Worm (Caenorhabditis elegans) whole organism, L2 larva: ENCODE data around the gene F23F12.13.

ENCODE experiments used
- C34F6.9 ChIP-seq: fragments of 150-350 bp; optimal IDR thresholded peaks from 2 replicates; lab custom pipeline; 2014; ENCODE audit warnings: missing biosample characterization, missing genetic modification characterization
- F13H6.1 ChIP-seq: sonication (generic microtip); optimal IDR thresholded peaks from 2 replicates; lab custom pipeline; 2016; ENCODE audit warnings: missing genetic modification characterization, missing compliant biosample characterization
- Y55F3AM.14 ChIP-seq: fragments of 200-800 bp; sonication (Bioruptor generic); optimal IDR thresholded peaks from 2 replicates; lab custom pipeline; 2018; ENCODE audit warnings: mild to moderate bottlenecking, missing genetic modification characterization, missing compliant biosample characterization
- ZK546.5 ChIP-seq: sonication (generic microtip); optimal IDR thresholded peaks from 2 replicates; lab custom pipeline; 2017; ENCODE audit warnings: missing biosample characterization, missing genetic modification characterization
- alr-1 ChIP-seq: fragments of 150-350 bp; optimal IDR thresholded peaks from 2 replicates; lab custom pipeline; 2014; ENCODE audit warnings: missing biosample characterization, missing genetic modification characterization
- blmp-1 ChIP-seq: sonication (generic microtip); optimal IDR thresholded peaks from 2 replicates; lab custom pipeline; 2017; ENCODE audit warnings: missing genetic modification characterization, mild to moderate bottlenecking, missing compliant biosample characterization, antibody characterized with exemption, moderate library complexity; ENCODE audit not compliant: insufficient read depth
- ceh-82 ChIP-seq: fragments of 150-350 bp; optimal IDR thresholded peaks from 2 replicates; lab custom pipeline; 2014; ENCODE audit warnings: missing biosample characterization, missing genetic modification characterization
- crh-2 ChIP-seq: sonication (generic microtip); optimal IDR thresholded peaks from 2 replicates; lab custom pipeline; 2017; ENCODE audit warnings: missing biosample characterization, missing genetic modification characterization
- dmd-4 ChIP-seq: sonication (generic microtip); optimal IDR thresholded peaks from 2 replicates; lab custom pipeline; 2017; ENCODE audit warnings: missing biosample characterization, missing genetic modification characterization
- egl-27 ChIP-seq: sonication (generic microtip); optimal IDR thresholded peaks from 3 replicates; lab custom pipeline; 2017; ENCODE audit warnings: missing biosample characterization, missing genetic modification reagents, missing genetic modification characterization
- fos-1 ChIP-seq: fragments of 150-350 bp; optimal IDR thresholded peaks from 2 replicates; lab custom pipeline; 2014; ENCODE audit warnings: missing biosample characterization, missing genetic modification characterization
- gmeb-1 ChIP-seq: fragments of 150-350 bp; optimal IDR thresholded peaks from 2 replicates; lab custom pipeline; 2014; ENCODE audit warnings: missing biosample characterization, missing genetic modification characterization
- lin-11 ChIP-seq: fragments of 150-350 bp; sonication (generic microtip); optimal IDR thresholded peaks from 2 replicates; lab custom pipeline; 2014; ENCODE audit warnings: missing biosample characterization, missing genetic modification characterization, inconsistent platforms, mixed read lengths
- lin-13 ChIP-seq: fragments of 150-350 bp; optimal IDR thresholded peaks from 2 replicates; lab custom pipeline; 2014; ENCODE audit warnings: missing biosample characterization, missing genetic modification reagents, missing genetic modification characterization
- lin-39 ChIP-seq: fragments of 150-350 bp; optimal IDR thresholded peaks from 2 replicates; lab custom pipeline; 2014; ENCODE audit warnings: missing biosample characterization, missing genetic modification reagents, missing genetic modification characterization
- lsy-2 ChIP-seq, 2 experiments: fragments of 150-350 bp in 1 of 2; sonication (generic microtip) in 1 of 2; optimal IDR thresholded peaks; 2 replicates each; lab custom pipeline; 2014 to 2017; ENCODE audit warnings: missing biosample characterization in 2 of 2, missing genetic modification characterization in 2 of 2
- mab-5 ChIP-seq: fragments of 150-350 bp; optimal IDR thresholded peaks from 2 replicates; lab custom pipeline; 2014; ENCODE audit warnings: missing biosample characterization, missing genetic modification characterization
- nhr-10 ChIP-seq: sonication (generic microtip); optimal IDR thresholded peaks from 2 replicates; lab custom pipeline; 2017; ENCODE audit warnings: missing biosample characterization, missing genetic modification characterization
- nhr-11 ChIP-seq: fragments of 150-350 bp; optimal IDR thresholded peaks from 2 replicates; lab custom pipeline; 2014; ENCODE audit warnings: missing biosample characterization, missing genetic modification characterization
- nhr-129 ChIP-seq: fragments of 150-350 bp; optimal IDR thresholded peaks from 2 replicates; lab custom pipeline; 2014; ENCODE audit warnings: missing biosample characterization, missing genetic modification characterization
- nhr-21 ChIP-seq: fragments of 150-350 bp; optimal IDR thresholded peaks from 2 replicates; lab custom pipeline; 2014; ENCODE audit warnings: missing biosample characterization, missing genetic modification characterization
- nhr-23 ChIP-seq: fragments of 150-350 bp; optimal IDR thresholded peaks from 2 replicates; lab custom pipeline; 2014; ENCODE audit warnings: missing biosample characterization, missing genetic modification reagents, missing genetic modification characterization
- nhr-25 ChIP-seq: fragments of 150-350 bp; sonication (generic microtip); optimal IDR thresholded peaks from 3 replicates; lab custom pipeline; 2014; ENCODE audit warnings: missing biosample characterization, missing genetic modification characterization
- nhr-6 ChIP-seq: fragments of 150-350 bp; optimal IDR thresholded peaks from 2 replicates; lab custom pipeline; 2014; ENCODE audit warnings: missing biosample characterization, missing genetic modification characterization
- peb-1 ChIP-seq: fragments of 150-350 bp; optimal IDR thresholded peaks from 2 replicates; lab custom pipeline; 2014; ENCODE audit warnings: missing biosample characterization, missing genetic modification characterization
- sem-4 ChIP-seq: fragments of 150-350 bp; optimal IDR thresholded peaks from 2 replicates; lab custom pipeline; 2014; ENCODE audit warnings: missing biosample characterization, missing genetic modification reagents, missing genetic modification characterization
- skn-1 ChIP-seq: sonication (generic microtip); optimal IDR thresholded peaks from 2 replicates; lab custom pipeline; 2017; ENCODE audit warnings: missing biosample characterization, missing genetic modification characterization
- sma-3 ChIP-seq: sonication (generic microtip); optimal IDR thresholded peaks from 2 replicates; lab custom pipeline; 2016; ENCODE audit warnings: missing genetic modification reagents, missing genetic modification characterization, missing compliant biosample characterization
- sma-9 ChIP-seq, 2 experiments: fragments of 150-350 bp in 1 of 2; sonication (generic microtip) in 1 of 2; optimal IDR thresholded peaks; 2 replicates each; lab custom pipeline; 2014 to 2016; ENCODE audit warnings: missing genetic modification characterization in 2 of 2, mild to moderate bottlenecking in 1 of 2, missing biosample characterization in 1 of 2, missing compliant biosample characterization in 1 of 2, missing genetic modification reagents in 1 of 2, moderate library complexity in 1 of 2
- snpc-4 ChIP-seq: fragments of 150-350 bp; optimal IDR thresholded peaks from 2 replicates; lab custom pipeline; 2014; ENCODE audit warnings: missing biosample characterization, missing genetic modification characterization
- unc-39 ChIP-seq: fragments of 150-350 bp; optimal IDR thresholded peaks from 2 replicates; lab custom pipeline; 2014; ENCODE audit warnings: missing biosample characterization, missing genetic modification characterization
- unc-62 ChIP-seq: fragments of 150-350 bp; optimal IDR thresholded peaks from 2 replicates; lab custom pipeline; 2014; ENCODE audit warnings: missing biosample characterization, missing genetic modification reagents, missing genetic modification characterization
- zag-1 ChIP-seq: fragments of 150-350 bp; optimal IDR thresholded peaks from 2 replicates; lab custom pipeline; 2014; ENCODE audit warnings: missing biosample characterization, missing genetic modification characterization
- ztf-1 ChIP-seq: fragments of 200-800 bp; sonication (Bioruptor generic); conservative IDR thresholded peaks from 2 replicates; pipeline ENCODE4 v1.3.6; 2022; ENCODE audit warnings: missing genetic modification characterization, missing compliant biosample characterization
- ztf-4 ChIP-seq: fragments of 150-350 bp; optimal IDR thresholded peaks from 2 replicates; lab custom pipeline; 2014; ENCODE audit warnings: missing biosample characterization, missing genetic modification characterization

Gene F23F12.13

ce11 chrIII:6489493-6489892 is 6.0 kb upstream of the F23F12.13 start, which contains the start of gene rpt-3:
Gene rpt-3, plus strand, starts transcription at chrIII:6489793.
- no peak for TF ChIP-seq unc-39 (tag; lab: Kevin White, UChicago)
- TF ChIP-seq nhr-11 (tag; lab: Kevin White, UChicago), result no peak
- no peak for TF ChIP-seq ztf-4
- no peak for TF ChIP-seq nhr-6 (tag; lab: Kevin White, UChicago)
- no peak for TF ChIP-seq peb-1 (tag; lab: Kevin White, UChicago)

ce11 chrIII:6490989-6491388 is 4.5 kb upstream of the F23F12.13 start:
- TF ChIP-seq alr-1 (tag; lab: Kevin White, UChicago), result no peak
- TF ChIP-seq lin-13, result no peak
- no peak for TF ChIP-seq sma-9 (GFP tag; optimal IDR thresholded peaks at IDR 0.05; lab: Kevin White, UChicago)
- TF ChIP-seq sma-9 (tag; optimal IDR thresholded peaks at IDR 0.05; lab: Kevin White, UChicago), result no peak
- TF ChIP-seq nhr-10 (tag; lab: Kevin White, UChicago), result no peak
- TF ChIP-seq nhr-23, result no peak
- TF ChIP-seq blmp-1, result no peak
- TF ChIP-seq unc-62 (GFP tag; lab: Kevin White, UChicago), result no peak
- TF ChIP-seq lin-11 (tag; lab: Kevin White, UChicago), result no peak
- no peak for TF ChIP-seq snpc-4 (tag; lab: Kevin White, UChicago)
- TF ChIP-seq C34F6.9 (tag; lab: Kevin White, UChicago), result no peak
- TF ChIP-seq sma-3 (GFP tag; lab: Kevin White, UChicago), result no peak
- TF ChIP-seq egl-27 (tag; lab: Kevin White, UChicago), result no peak
- no peak for TF ChIP-seq ceh-82 (tag; lab: Kevin White, UChicago)
- no peak for TF ChIP-seq ztf-1 (GFP tag; lab: Robert Waterston, UW)

DNA sequence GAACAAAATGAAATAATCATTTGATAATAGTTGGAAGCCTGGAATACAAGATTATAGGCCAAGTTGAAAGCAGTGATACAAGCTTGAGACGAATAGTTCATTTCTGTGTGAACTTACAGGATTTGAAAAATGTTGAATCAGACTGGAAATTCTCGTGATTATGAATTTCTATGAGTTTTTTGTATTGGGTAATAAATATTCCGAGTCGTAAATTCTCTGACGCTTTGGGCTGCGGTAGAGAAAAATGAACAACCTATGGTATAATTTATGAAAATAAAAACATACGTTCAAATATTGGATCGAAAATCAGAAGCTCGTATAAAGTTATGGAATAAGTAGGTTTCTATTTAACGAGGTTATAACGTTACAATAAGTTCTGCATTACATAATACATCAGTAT is 2.7 kb upstream of the F23F12.13 start, which contains the start of gene srb-11:
Gene srb-11, minus strand, starts transcription at position 101 of the 400 bp plus-strand sequence.
- TF ChIP-seq alr-1 (tag; lab: Kevin White, UChicago) (no peak), nhr-11 (tag; lab: Kevin White, UChicago) (no peak), nhr-21 (no peak)

ce11 chrIII:6498176-6498575 is 2.7 kb downstream of the F23F12.13 start, which contains the start of gene sdz-15:
Gene sdz-15, plus strand, starts transcription at chrIII:6498476.
- no peak for TF ChIP-seq nhr-23
- TF ChIP-seq Y55F3AM.14, result no peak
- TF ChIP-seq zag-1 (tag; lab: Kevin White, UChicago), result no peak
- TF ChIP-seq nhr-10 (tag; lab: Kevin White, UChicago), result no peak
- TF ChIP-seq lin-39 (tag; lab: Kevin White, UChicago), result no peak
- TF ChIP-seq fos-1, result no peak
- TF ChIP-seq sma-3 (GFP tag; lab: Kevin White, UChicago), result no peak
- TF ChIP-seq sma-9 (GFP tag; optimal IDR thresholded peaks at IDR 0.05; lab: Kevin White, UChicago), result no peak
- TF ChIP-seq sma-9 (tag; optimal IDR thresholded peaks at IDR 0.05; lab: Kevin White, UChicago), result no peak
- TF ChIP-seq snpc-4 (tag; lab: Kevin White, UChicago), result no peak
- TF ChIP-seq mab-5, result no peak
- no peak for TF ChIP-seq C34F6.9 (tag; lab: Kevin White, UChicago)
- no peak for TF ChIP-seq blmp-1
- no peak for TF ChIP-seq dmd-4 (tag; lab: Kevin White, UChicago)
- TF ChIP-seq sem-4 (tag; lab: Kevin White, UChicago), result no peak
- TF ChIP-seq crh-2 (tag; lab: Kevin White, UChicago), result no peak
- TF ChIP-seq ztf-4, result no peak
- no peak for TF ChIP-seq skn-1 (tag; lab: Kevin White, UChicago)
- TF ChIP-seq F13H6.1 (tag; lab: Kevin White, UChicago), result no peak
- no peak for TF ChIP-seq nhr-6 (tag; lab: Kevin White, UChicago)
- TF ChIP-seq, all 48 proteins: peak for 0

DNA sequence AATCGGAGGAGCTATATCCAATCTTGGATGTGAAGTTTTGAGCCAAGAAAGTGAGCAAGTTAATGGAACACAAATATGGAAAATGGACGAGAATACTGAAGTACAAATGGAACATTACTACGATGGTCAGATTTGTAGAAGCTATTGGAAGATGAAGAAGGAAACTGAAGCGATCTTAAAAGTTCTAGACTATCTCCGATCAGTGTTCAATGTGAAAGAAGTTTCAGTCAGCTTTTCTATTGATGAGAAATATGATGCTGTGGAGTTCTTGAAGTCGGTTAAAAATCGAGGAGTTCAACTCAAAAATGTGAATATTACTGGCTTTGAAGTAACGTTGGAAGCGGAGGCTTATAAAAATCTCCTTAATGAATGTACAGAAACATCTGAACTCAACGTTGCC is 3.6 kb downstream of the F23F12.13 start:
- TF ChIP-seq nhr-25 (tag; lab: Kevin White, UChicago) (no peak), nhr-6 (tag; lab: Kevin White, UChicago) (no peak), snpc-4 (tag; lab: Kevin White, UChicago) (no peak), sma-3 (GFP tag; lab: Kevin White, UChicago) (no peak), lin-39 (tag; lab: Kevin White, UChicago) (no peak), dmd-4 (tag; lab: Kevin White, UChicago) (no peak), Y55F3AM.14 (no peak), nhr-10 (tag; lab: Kevin White, UChicago) (no peak), lsy-2 (tag; optimal IDR thresholded peaks at IDR 0.05; lab: Kevin White, UChicago) (no peak), nhr-129 (tag; lab: Kevin White, UChicago) (no peak), ZK546.5 (tag; lab: Kevin White, UChicago) (no peak), sma-9 (GFP tag; optimal IDR thresholded peaks at IDR 0.05; lab: Kevin White, UChicago) (no peak), sma-9 (tag; optimal IDR thresholded peaks at IDR 0.05; lab: Kevin White, UChicago) (no peak), ztf-4 (no peak), mab-5 (no peak), egl-27 (tag; lab: Kevin White, UChicago) (no peak), gmeb-1 (tag; lab: Kevin White, UChicago) (no peak)
